Worm (Caenorhabditis elegans): Measurements from ENCODE around the gene T01B4.3.

Gene T01B4.3

DNA sequence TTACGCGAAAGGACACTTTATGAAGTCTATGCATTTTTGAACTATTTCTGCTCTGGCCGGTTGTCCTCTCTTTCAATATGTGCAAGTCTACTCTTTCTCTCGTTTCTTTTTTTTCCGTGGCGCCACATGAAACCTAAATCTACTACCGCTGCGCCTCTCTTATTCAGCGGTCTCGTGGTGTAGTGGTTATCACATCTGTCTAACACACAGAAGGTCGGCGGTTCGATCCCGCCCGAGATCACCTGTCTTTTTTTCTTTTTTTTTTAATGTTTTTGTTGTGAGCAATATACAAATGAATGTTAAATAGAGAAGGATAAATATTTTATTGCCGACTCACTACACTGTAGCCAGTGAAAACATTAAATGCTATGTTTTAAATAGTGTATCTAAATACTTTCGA is 19.4 kb downstream of the T01B4.3 start (continued):
- no peak for TF ChIP-seq sea-2 (GFP tag; optimal IDR thresholded peaks at IDR 0.05)
- no peak for TF ChIP-seq lin-15B (tag; optimal IDR thresholded peaks at IDR 0.05)
- TF ChIP-seq mml-1 (tag; optimal IDR thresholded peaks at IDR 0.05): no peak
- TF ChIP-seq egl-27 (tag; optimal IDR thresholded peaks at IDR 0.05): no peak
- no peak for TF ChIP-seq ceh-28 (tag; optimal IDR thresholded peaks at IDR 0.05)
- no peak for TF ChIP-seq aly-2 (tag; optimal IDR thresholded peaks at IDR 0.05)
- TF ChIP-seq nhr-76 (tag; optimal IDR thresholded peaks at IDR 0.05): no peak
- no peak for TF ChIP-seq nhr-11 (tag; optimal IDR thresholded peaks at IDR 0.05)
- TF ChIP-seq pqm-1 (tag; optimal IDR thresholded peaks at IDR 0.05): no peak
- no peak for TF ChIP-seq egl-5 (tag; optimal IDR thresholded peaks at IDR 0.05)
- no peak for TF ChIP-seq nhr-28 (tag; optimal IDR thresholded peaks at IDR 0.05)
- no peak for TF ChIP-seq daf-12 (tag; optimal IDR thresholded peaks at IDR 0.05)
- TF ChIP-seq nhr-43 (tag; optimal IDR thresholded peaks at IDR 0.05; ENCODE audit: poor library complexity, severe bottlenecking): peak; percentile 65
- TF ChIP-seq pha-4 (tag; optimal IDR thresholded peaks at IDR 0.05): peak; percentile 67
- TF ChIP-seq jun-1 (tag; optimal IDR thresholded peaks at IDR 0.05): no peak
- no peak for TF ChIP-seq elt-3 (tag; optimal IDR thresholded peaks at IDR 0.05)
- TF ChIP-seq tbx-2 (tag; optimal IDR thresholded peaks at IDR 0.05): peak; percentile 52

DNA sequence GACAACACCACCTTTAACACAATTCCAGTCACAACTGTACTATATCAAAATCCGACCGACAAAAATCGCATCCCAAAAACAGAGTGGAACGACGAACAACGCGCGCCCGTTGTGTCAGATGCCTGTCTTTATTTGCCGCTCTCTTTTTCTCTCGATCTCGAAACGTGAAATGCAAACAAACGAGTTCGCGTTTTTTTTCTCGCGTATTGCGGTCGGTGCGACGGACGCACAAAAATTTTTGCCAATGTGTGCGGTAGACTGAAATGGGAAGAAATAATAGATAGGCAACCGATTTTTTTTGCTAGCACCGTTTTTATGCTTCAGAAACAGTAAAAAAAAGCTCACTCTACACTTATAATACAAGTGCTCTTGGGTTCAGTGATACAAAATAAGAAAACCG is 20.4 kb downstream of the T01B4.3 start:
- TF ChIP-seq ZK546.5 (tag; optimal IDR thresholded peaks at IDR 0.05) (no peak), ztf-11 (tag; optimal IDR thresholded peaks at IDR 0.05) (no peak), nhr-77 (tag; optimal IDR thresholded peaks at IDR 0.05) (no peak), nhr-43 (tag; optimal IDR thresholded peaks at IDR 0.05; ENCODE audit: poor library complexity, severe bottlenecking) (no peak), ama-1 (optimal IDR thresholded peaks at IDR 0.05) (no peak), nhr-12 (tag; optimal IDR thresholded peaks at IDR 0.05) (no peak), fkh-2 (tag; optimal IDR thresholded peaks at IDR 0.05) (no peak), nhr-67 (tag; optimal IDR thresholded peaks at IDR 0.05) (no peak), tbx-2 (tag; optimal IDR thresholded peaks at IDR 0.05) (no peak), lin-15B (tag; optimal IDR thresholded peaks at IDR 0.05) (no peak), skn-1 (tag; optimal IDR thresholded peaks at IDR 0.05) (no peak), aly-2 (tag; optimal IDR thresholded peaks at IDR 0.05) (no peak), elt-2 (tag; optimal IDR thresholded peaks at IDR 0.05) (peak; percentile 9), zag-1 (tag; optimal IDR thresholded peaks at IDR 0.05) (no peak), elt-3 (tag; optimal IDR thresholded peaks at IDR 0.05) (no peak), nfya-1 (tag; optimal IDR thresholded peaks at IDR 0.05; ENCODE audit: insufficient read depth) (no peak), hmg-11 (tag; optimal IDR thresholded peaks at IDR 0.05) (peak; percentile 27), nhr-23 (tag; optimal IDR thresholded peaks at IDR 0.05) (no peak), ceh-9 (tag; optimal IDR thresholded peaks at IDR 0.05) (no peak), pha-4 (tag; optimal IDR thresholded peaks at IDR 0.05) (peak; percentile 68), unc-39 (tag; optimal IDR thresholded peaks at IDR 0.05) (no peak), ceh-82 (tag; optimal IDR thresholded peaks at IDR 0.05) (no peak), elt-1 (tag; optimal IDR thresholded peaks at IDR 0.05) (no peak), egl-5 (tag; optimal IDR thresholded peaks at IDR 0.05) (no peak), lsy-12 (tag; optimal IDR thresholded peaks at IDR 0.05) (no peak), lin-39 (tag; optimal IDR thresholded peaks at IDR 0.05) (no peak)

DNA sequence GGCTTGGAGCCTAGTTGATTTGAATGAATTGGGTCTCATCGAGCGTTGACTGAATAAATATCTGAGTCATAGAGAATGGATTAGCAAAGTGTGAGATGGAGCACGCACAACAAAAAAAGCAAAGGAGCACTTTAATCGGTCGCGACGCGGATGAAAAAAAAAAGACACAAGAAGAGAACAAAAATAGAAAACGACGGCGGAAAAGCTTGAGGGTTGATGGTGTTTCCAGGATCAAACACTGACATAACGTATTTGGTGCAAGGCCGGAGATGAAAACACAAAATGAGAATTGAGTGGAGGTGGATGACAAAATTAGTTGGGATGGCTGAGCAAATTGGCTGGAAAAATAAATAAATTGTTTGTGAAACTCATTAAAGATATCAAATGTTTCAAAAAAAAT is 24.6 kb downstream of the T01B4.3 start, which contains the start of gene F52E10.4:
F52E10.4 (minus strand) TSS at position 101 of the 400 bp plus-strand sequence.
- TF ChIP-seq skn-1 (tag; optimal IDR thresholded peaks at IDR 0.05) (no peak), elt-1 (tag; optimal IDR thresholded peaks at IDR 0.05) (no peak), nhr-25 (tag; optimal IDR thresholded peaks at IDR 0.05) (no peak), egl-5 (tag; optimal IDR thresholded peaks at IDR 0.05) (no peak), nhr-77 (tag; optimal IDR thresholded peaks at IDR 0.05) (no peak), hmg-11 (tag; optimal IDR thresholded peaks at IDR 0.05) (no peak)

DNA sequence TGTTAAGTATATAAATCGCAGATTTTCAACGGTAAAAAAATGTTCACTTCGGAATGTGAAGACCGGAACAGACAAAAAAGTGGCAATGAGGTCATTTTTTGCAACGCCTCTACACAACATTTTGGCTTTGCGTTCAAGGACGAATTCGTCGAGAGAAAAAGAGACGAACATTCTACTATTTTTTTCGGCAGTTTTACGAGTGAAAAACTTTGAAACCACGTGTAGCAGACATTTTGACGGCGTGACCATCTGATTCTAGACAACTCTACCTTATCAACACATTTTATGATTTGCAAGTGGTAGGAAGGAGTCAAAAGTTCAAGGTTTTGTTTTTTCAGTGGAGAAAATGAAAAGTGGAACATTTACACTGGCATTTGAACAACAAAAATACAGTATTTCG is 27.0 kb downstream of the T01B4.3 start:
- peak; percentile 84 for TF ChIP-seq nhr-25 (tag; optimal IDR thresholded peaks at IDR 0.05)
- TF ChIP-seq nhr-67 (tag; optimal IDR thresholded peaks at IDR 0.05): no peak
